Worm (Caenorhabditis elegans) whole organism, L3 larva: ENCODE measurements around the gene Y6E2A.4.

Experiments used
- R02D3.7 ChIP-seq: fragments of 150-350 bp; optimal IDR thresholded peaks from 2 replicates; lab custom pipeline; 2014; ENCODE audit warnings: missing biosample characterization, missing genetic modification characterization
- ZK546.5 ChIP-seq: sonication (generic microtip); optimal IDR thresholded peaks from 2 replicates; lab custom pipeline; 2017; ENCODE audit warnings: missing biosample characterization, missing genetic modification characterization
- aly-2 ChIP-seq: fragments of 150-350 bp; optimal IDR thresholded peaks from 2 replicates; lab custom pipeline; 2014; ENCODE audit warnings: missing biosample characterization, missing genetic modification characterization
- ama-1 ChIP-seq: fragments of 150-350 bp; optimal IDR thresholded peaks from 2 replicates; lab custom pipeline; 2018
- ceh-16 ChIP-seq: sonication (generic microtip); optimal IDR thresholded peaks from 2 replicates; lab custom pipeline; 2017; ENCODE audit warnings: missing biosample characterization, missing genetic modification characterization
- ceh-28 ChIP-seq: fragments of 150-350 bp; optimal IDR thresholded peaks from 2 replicates; lab custom pipeline; 2014; ENCODE audit warnings: missing biosample characterization, missing genetic modification reagents, missing genetic modification characterization
- ceh-82 ChIP-seq: fragments of 150-350 bp; optimal IDR thresholded peaks from 2 replicates; lab custom pipeline; 2014; ENCODE audit warnings: missing biosample characterization, missing genetic modification characterization
- ceh-9 ChIP-seq: sonication (generic microtip); optimal IDR thresholded peaks from 2 replicates; lab custom pipeline; 2018; ENCODE audit warnings: missing biosample characterization, missing genetic modification characterization
- egl-5 ChIP-seq: fragments of 150-350 bp; optimal IDR thresholded peaks from 2 replicates; lab custom pipeline; 2017; ENCODE audit warnings: missing biosample characterization, missing genetic modification reagents, missing genetic modification characterization, inconsistent platforms
- elt-1 ChIP-seq: fragments of 150-350 bp; optimal IDR thresholded peaks from 2 replicates; lab custom pipeline; 2014; ENCODE audit warnings: missing biosample characterization, missing genetic modification characterization
- elt-2 ChIP-seq: sonication (generic microtip); optimal IDR thresholded peaks from 2 replicates; lab custom pipeline; 2016; ENCODE audit warnings: missing genetic modification reagents, mild to moderate bottlenecking, missing genetic modification characterization, missing compliant biosample characterization
- elt-3 ChIP-seq, 3 experiments: fragments of 150-350 bp in 1 of 3; sonication (generic microtip) in 2 of 3; optimal IDR thresholded peaks; 2 replicates in 2 of 3; 4 replicates in 1 of 3; lab custom pipeline; 2014 to 2017; ENCODE audit warnings: missing biosample characterization in 3 of 3, missing genetic modification characterization in 3 of 3
- eor-1 ChIP-seq, 2 experiments: fragments of 150-350 bp; optimal IDR thresholded peaks; 2 replicates each; lab custom pipeline; 2014 to 2018; ENCODE audit warnings: missing biosample characterization in 2 of 2, missing genetic modification characterization in 2 of 2
- fkh-10 ChIP-seq: sonication (generic microtip); optimal IDR thresholded peaks from 2 replicates; lab custom pipeline; 2017; ENCODE audit warnings: missing biosample characterization, missing genetic modification reagents, missing genetic modification characterization
- fkh-2 ChIP-seq: fragments of 150-350 bp; optimal IDR thresholded peaks from 2 replicates; lab custom pipeline; 2014; ENCODE audit warnings: missing biosample characterization, missing genetic modification reagents, missing genetic modification characterization
- fos-1 ChIP-seq: fragments of 150-350 bp; optimal IDR thresholded peaks from 2 replicates; lab custom pipeline; 2014; ENCODE audit warnings: missing biosample characterization, missing genetic modification characterization
- hmg-11 ChIP-seq: sonication (generic microtip); optimal IDR thresholded peaks from 2 replicates; lab custom pipeline; 2016; ENCODE audit warnings: missing genetic modification characterization, missing compliant biosample characterization
- jun-1 ChIP-seq: fragments of 150-350 bp; optimal IDR thresholded peaks from 2 replicates; lab custom pipeline; 2014; ENCODE audit warnings: missing biosample characterization, missing genetic modification reagents, missing genetic modification characterization
- lin-15B ChIP-seq: fragments of 150-350 bp; optimal IDR thresholded peaks from 2 replicates; lab custom pipeline; 2014; ENCODE audit warnings: missing biosample characterization, missing genetic modification characterization
- lin-39 ChIP-seq: fragments of 150-350 bp; optimal IDR thresholded peaks from 2 replicates; lab custom pipeline; 2018; ENCODE audit warnings: missing biosample characterization, missing genetic modification reagents, missing genetic modification characterization
- lsy-12 ChIP-seq: sonication (generic microtip); optimal IDR thresholded peaks from 2 replicates; lab custom pipeline; 2016; ENCODE audit warnings: mild to moderate bottlenecking, missing genetic modification characterization, missing compliant biosample characterization
- mml-1 ChIP-seq: fragments of 150-350 bp; sonication (generic microtip); optimal IDR thresholded peaks from 3 replicates; lab custom pipeline; 2014; ENCODE audit warnings: missing biosample characterization, missing genetic modification characterization
- nfya-1 ChIP-seq: sonication (generic microtip); optimal IDR thresholded peaks from 2 replicates; lab custom pipeline; 2017; ENCODE audit warnings: missing genetic modification characterization, mild to moderate bottlenecking, missing compliant biosample characterization, antibody characterized with exemption, moderate library complexity; ENCODE audit not compliant: insufficient read depth
- nhr-12 ChIP-seq: fragments of 150-350 bp; optimal IDR thresholded peaks from 2 replicates; lab custom pipeline; 2014; ENCODE audit warnings: missing biosample characterization, missing genetic modification characterization
- nhr-23 ChIP-seq: fragments of 150-350 bp; optimal IDR thresholded peaks from 2 replicates; lab custom pipeline; 2014; ENCODE audit warnings: missing biosample characterization, missing genetic modification reagents, missing genetic modification characterization
- nhr-237 ChIP-seq: fragments of 150-350 bp; optimal IDR thresholded peaks from 2 replicates; lab custom pipeline; 2014; ENCODE audit warnings: missing biosample characterization, missing genetic modification characterization
- nhr-25 ChIP-seq: sonication (generic microtip); optimal IDR thresholded peaks from 2 replicates; lab custom pipeline; 2017; ENCODE audit warnings: missing biosample characterization, missing genetic modification characterization
- nhr-28 ChIP-seq: fragments of 150-350 bp; optimal IDR thresholded peaks from 2 replicates; lab custom pipeline; 2014; ENCODE audit warnings: missing biosample characterization, missing genetic modification characterization
- nhr-43 ChIP-seq: sonication (generic microtip); optimal IDR thresholded peaks from 2 replicates; lab custom pipeline; 2016; ENCODE audit warnings: mild to moderate bottlenecking, missing genetic modification characterization, missing compliant biosample characterization; ENCODE audit not compliant: poor library complexity, severe bottlenecking
- nhr-67 ChIP-seq: fragments of 150-350 bp; optimal IDR thresholded peaks from 2 replicates; lab custom pipeline; 2014; ENCODE audit warnings: missing biosample characterization, missing genetic modification characterization
- nhr-76 ChIP-seq: fragments of 150-350 bp; sonication (generic microtip); optimal IDR thresholded peaks from 5 replicates; lab custom pipeline; 2014; ENCODE audit warnings: missing biosample characterization, missing genetic modification characterization
- nhr-77 ChIP-seq: fragments of 150-350 bp; optimal IDR thresholded peaks from 2 replicates; lab custom pipeline; 2014; ENCODE audit warnings: missing biosample characterization, missing genetic modification characterization
- pha-4 ChIP-seq: fragments of 150-350 bp; optimal IDR thresholded peaks from 2 replicates; lab custom pipeline; 2014; ENCODE audit warnings: missing biosample characterization, missing genetic modification reagents, missing genetic modification characterization
- pqm-1 ChIP-seq: fragments of 150-350 bp; optimal IDR thresholded peaks from 2 replicates; lab custom pipeline; 2017; ENCODE audit warnings: missing biosample characterization, missing genetic modification characterization, inconsistent platforms
- sea-2 ChIP-seq: fragments of 150-350 bp; sonication (generic microtip); optimal IDR thresholded peaks from 4 replicates; lab custom pipeline; 2014; ENCODE audit warnings: missing biosample characterization, missing genetic modification reagents, missing genetic modification characterization
- skn-1 ChIP-seq: fragments of 150-350 bp; optimal IDR thresholded peaks from 2 replicates; lab custom pipeline; 2014; ENCODE audit warnings: missing biosample characterization, missing genetic modification characterization
- snpc-4 ChIP-seq: fragments of 150-350 bp; optimal IDR thresholded peaks from 2 replicates; lab custom pipeline; 2014; ENCODE audit warnings: missing biosample characterization, missing genetic modification characterization
- unc-39 ChIP-seq: sonication (generic microtip); optimal IDR thresholded peaks from 4 replicates; lab custom pipeline; 2017; ENCODE audit warnings: missing biosample characterization, missing genetic modification characterization
- unc-62 ChIP-seq: fragments of 150-350 bp; sonication (generic microtip); optimal IDR thresholded peaks from 4 replicates; lab custom pipeline; 2014; ENCODE audit warnings: missing biosample characterization, missing genetic modification reagents, missing genetic modification characterization
- zag-1 ChIP-seq: fragments of 150-350 bp; optimal IDR thresholded peaks from 2 replicates; lab custom pipeline; 2014; ENCODE audit warnings: missing biosample characterization, missing genetic modification characterization
- ztf-4 ChIP-seq: fragments of 150-350 bp; optimal IDR thresholded peaks from 2 replicates; lab custom pipeline; 2014; ENCODE audit warnings: missing biosample characterization, missing genetic modification characterization

Gene Y6E2A.4

DNA sequence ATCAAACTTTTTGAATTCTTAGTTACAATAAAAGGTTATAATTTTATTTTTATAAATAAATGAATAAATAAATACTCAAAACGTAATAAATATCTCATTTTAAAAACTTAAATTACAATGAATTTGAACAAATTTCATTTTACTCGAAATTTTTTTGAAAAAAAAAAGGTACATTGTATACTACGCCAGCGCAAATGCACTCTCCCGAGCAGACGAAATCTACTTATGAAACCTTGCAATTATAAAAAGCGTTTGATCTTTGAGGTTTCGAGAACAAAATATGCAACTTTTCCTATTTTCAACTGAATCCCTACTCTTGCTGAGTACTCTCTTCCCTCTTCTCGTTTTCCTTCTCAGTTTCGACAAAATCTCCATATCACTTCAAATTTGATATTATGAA is 28.9 kb downstream of the Y6E2A.4 start, which contains the start of gene nhr-197:
TSS of gene nhr-197 (plus strand) at position 301 of the 400 bp plus-strand sequence.
- TF ChIP-seq lsy-12 (tag; lab: Kevin White, UChicago), result no peak
- TF ChIP-seq elt-1 (tag; lab: Kevin White, UChicago), result no peak
- TF ChIP-seq ama-1 (lab: Kevin White, UChicago), result no peak
- no peak for TF ChIP-seq nhr-76 (tag; lab: Kevin White, UChicago)
- no peak for TF ChIP-seq sea-2 (GFP tag; lab: Kevin White, UChicago)
- TF ChIP-seq ceh-9 (tag; lab: Kevin White, UChicago), result no peak
- no peak for TF ChIP-seq egl-5 (tag; lab: Kevin White, UChicago)
- TF ChIP-seq pqm-1, result no peak
- TF ChIP-seq mml-1 (tag; lab: Kevin White, UChicago), result no peak
- no peak for TF ChIP-seq fkh-2 (tag; lab: Kevin White, UChicago)
- no peak for TF ChIP-seq nhr-77 (tag; lab: Kevin White, UChicago)
- no peak for TF ChIP-seq jun-1 (tag; lab: Kevin White, UChicago)
- no peak for TF ChIP-seq zag-1 (tag; lab: Kevin White, UChicago)
- no peak for TF ChIP-seq fos-1 (tag; lab: Kevin White, UChicago)
- TF ChIP-seq nhr-12 (tag; lab: Kevin White, UChicago), result no peak
- TF ChIP-seq skn-1, result no peak
- TF ChIP-seq R02D3.7 (tag; lab: Kevin White, UChicago), result no peak
- TF ChIP-seq ZK546.5 (tag; lab: Kevin White, UChicago), result no peak
- no peak for TF ChIP-seq nfya-1 (tag; lab: Kevin White, UChicago)

DNA sequence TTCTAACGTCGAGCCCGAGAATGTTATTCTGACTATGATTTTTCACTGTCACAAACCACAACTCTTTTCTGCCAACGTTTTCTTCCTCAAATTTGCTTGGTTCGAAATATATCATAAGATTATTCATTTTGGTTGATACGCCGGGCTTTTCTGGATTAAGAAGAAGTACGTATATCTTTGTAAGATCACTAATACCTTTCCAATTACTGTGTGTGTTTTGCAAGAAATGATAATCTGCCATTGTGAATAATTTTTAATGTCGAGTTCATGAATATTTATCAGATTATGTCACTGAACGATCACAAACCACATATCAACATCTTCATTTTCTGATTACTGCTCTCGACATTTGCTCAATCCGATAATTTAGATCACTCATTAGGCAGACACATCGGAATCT is 31.0 kb downstream of the Y6E2A.4 start, which contains the start of gene nhr-196:
TSS of gene nhr-196 (plus strand) at position 118 of the 400 bp plus-strand sequence.
- TF ChIP-seq fos-1 (tag; lab: Kevin White, UChicago), result no peak
- no peak for TF ChIP-seq ceh-16 (tag; lab: Kevin White, UChicago)
- no peak for TF ChIP-seq nhr-77 (tag; lab: Kevin White, UChicago)
- TF ChIP-seq nhr-23, result no peak
- TF ChIP-seq unc-39 (tag; lab: Kevin White, UChicago), result no peak
- TF ChIP-seq nhr-67 (tag; lab: Kevin White, UChicago), result no peak
- no peak for TF ChIP-seq unc-62 (GFP tag; lab: Kevin White, UChicago)
- TF ChIP-seq hmg-11 (tag; lab: Kevin White, UChicago), result no peak
- TF ChIP-seq nhr-237 (tag; lab: Kevin White, UChicago), result no peak
- TF ChIP-seq nhr-76 (tag; lab: Kevin White, UChicago), result no peak
- no peak for TF ChIP-seq zag-1 (tag; lab: Kevin White, UChicago)
- no peak for TF ChIP-seq nfya-1 (tag; lab: Kevin White, UChicago)
- no peak for TF ChIP-seq mml-1 (tag; lab: Kevin White, UChicago)
- no peak for TF ChIP-seq pha-4 (tag; lab: Kevin White, UChicago)
- no peak for TF ChIP-seq lin-39
- no peak for TF ChIP-seq fkh-10
- TF ChIP-seq lin-15B (tag; lab: Kevin White, UChicago), result no peak

DNA sequence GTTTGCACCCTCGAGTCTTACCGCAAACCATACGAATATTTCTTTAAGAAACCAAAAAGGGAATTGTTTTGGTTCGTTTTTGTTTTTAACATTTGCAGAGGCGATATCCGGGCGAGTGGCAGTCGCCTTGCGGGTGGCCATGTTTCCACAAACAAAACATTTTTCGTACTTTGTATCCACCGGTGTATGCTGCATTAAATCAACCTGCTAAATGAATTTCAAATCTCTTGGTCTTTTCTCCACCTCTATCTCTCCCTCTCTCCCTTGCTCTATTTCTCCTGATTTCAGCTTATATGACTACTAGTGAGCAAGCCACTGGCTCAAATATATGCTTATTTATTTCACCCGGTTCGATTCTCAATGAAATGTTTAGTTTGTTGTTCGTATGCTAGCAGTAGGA is 39.4 kb downstream of the Y6E2A.4 start, which contains the start of gene nhr-52:
TSS of gene nhr-52 (plus strand) at position 301 of the 400 bp plus-strand sequence.
- TF ChIP-seq elt-2 (tag; lab: Kevin White, UChicago), result no peak
- no peak for TF ChIP-seq nhr-77 (tag; lab: Kevin White, UChicago)
- TF ChIP-seq aly-2 (tag; lab: Kevin White, UChicago), result no peak
- TF ChIP-seq nhr-25 (tag; lab: Kevin White, UChicago), result no peak
- no peak for TF ChIP-seq fos-1 (tag; lab: Kevin White, UChicago)
- TF ChIP-seq eor-1 (tag; optimal IDR thresholded peaks at IDR 0.05; lab: Kevin White, UChicago), result no peak
- no peak for TF ChIP-seq lin-39
- no peak for TF ChIP-seq unc-39 (tag; lab: Kevin White, UChicago)
- no peak for TF ChIP-seq ceh-28
- no peak for TF ChIP-seq ztf-4 (tag; lab: Kevin White, UChicago)
- no peak for TF ChIP-seq elt-3 (tag; optimal IDR thresholded peaks at IDR 0.05; lab: Kevin White, UChicago)
- TF ChIP-seq ceh-9 (tag; lab: Kevin White, UChicago), result no peak
- no peak for TF ChIP-seq nhr-28 (tag; lab: Kevin White, UChicago)
- no peak for TF ChIP-seq ceh-82 (tag; lab: Kevin White, UChicago)
- no peak for TF ChIP-seq nhr-43
- TF ChIP-seq skn-1, result no peak
- TF ChIP-seq snpc-4 (tag; lab: Kevin White, UChicago), result no peak
- no peak for TF ChIP-seq ceh-16 (tag; lab: Kevin White, UChicago)
